Fruit fly (Drosophila melanogaster) Kc167 (cell line): ENCODE measurements around the gene CG4080.

Experiments
- Myc ChIP-seq: fragments of >200 bp; optimal IDR thresholded peaks from 2 replicates; lab custom pipeline; 2017; ENCODE audit warnings: missing external identifiers
- Sin3A ChIP-seq: fragments of >200 bp; optimal IDR thresholded peaks from 2 replicates; lab custom pipeline; 2018; ENCODE audit warnings: missing external identifiers
- h ChIP-seq: fragments of >200 bp; optimal IDR thresholded peaks from 3 replicates; lab custom pipeline; 2018; ENCODE audit warnings: missing external identifiers
- insv ChIP-seq: fragments of >200 bp; optimal IDR thresholded peaks from 3 replicates; lab custom pipeline; 2018; ENCODE audit warnings: missing external identifiers
- psq ChIP-seq: fragments of >200 bp; optimal IDR thresholded peaks from 2 replicates; lab custom pipeline; 2017; ENCODE audit warnings: missing external identifiers
- ttk ChIP-seq: sonication (Bioruptor generic); optimal IDR thresholded peaks from 2 replicates; lab custom pipeline; 2017; ENCODE audit warnings: missing external identifiers

DNA sequence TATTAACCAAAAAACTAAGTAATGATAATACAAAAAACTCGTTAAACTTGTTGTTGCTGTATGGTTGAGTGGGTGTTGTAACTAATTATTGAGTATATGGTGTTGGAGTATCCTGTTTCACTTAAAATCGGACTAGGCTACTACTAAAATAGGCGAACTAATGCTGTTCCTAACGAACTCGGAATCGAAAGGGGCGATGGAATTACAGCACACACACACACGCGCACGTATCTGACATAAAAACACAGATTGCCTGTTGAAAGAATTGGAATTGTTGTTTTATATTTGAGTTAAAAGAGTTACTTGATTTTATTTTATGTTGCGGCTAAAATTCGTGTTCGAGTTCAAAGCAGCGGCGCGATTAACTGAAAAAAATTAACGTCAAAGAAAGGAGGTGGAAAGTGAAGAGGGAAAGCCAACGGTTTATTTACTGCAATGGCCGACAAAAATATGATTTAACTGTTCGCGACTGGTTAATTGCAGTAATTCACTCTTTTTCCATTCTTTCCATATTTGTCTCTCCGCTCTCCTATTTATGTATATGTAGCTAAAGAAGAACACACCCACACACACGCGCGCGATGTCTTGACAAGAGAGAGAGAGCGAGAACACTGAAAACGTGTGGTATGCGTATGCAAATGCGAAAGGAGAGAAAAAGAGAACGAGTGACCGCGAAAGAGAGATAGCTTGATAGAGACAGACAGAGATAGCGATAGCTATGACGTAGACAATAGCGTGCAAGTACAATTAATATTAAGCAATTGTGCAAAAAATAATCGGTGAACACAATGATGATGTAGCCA lies 2.5 kb upstream of the CG4080 start:
- TF ChIP-seq insv = no peak
- no peak for TF ChIP-seq Sin3A (lab: Kevin White, UChicago)
- TF ChIP-seq Myc = no peak
- no peak for TF ChIP-seq h (lab: Kevin White, UChicago)
- TF ChIP-seq psq (lab: Kevin White, UChicago) = no peak
- TF ChIP-seq ttk (lab: Kevin White, UChicago) = no peak
